Worm (Caenorhabditis elegans): ENCODE results near the gene ZK829.1.

- TF ChIP-seq dao-5 (tag; optimal IDR thresholded peaks at IDR 0.05): no peak
- TF ChIP-seq him-1 (tag; optimal IDR thresholded peaks at IDR 0.05): no peak
- no peak for TF ChIP-seq W03F9.2 (tag; optimal IDR thresholded peaks at IDR 0.05)
Observed at ce11 chrIV:11908733-11909132, 33.5 kb downstream of the ZK829.1 start.

All from whole organism, L4/young adult.